Fruit fly (Drosophila melanogaster) whole organism, pupa: Measurements from ENCODE around the gene CG32450.

Experiments used
- CG13204 ChIP-seq: fragments of 200-800 bp; sonication (Bioruptor generic); optimal IDR thresholded peaks from 2 replicates; lab custom pipeline; 2018; ENCODE audit warnings: missing biosample characterization, mild to moderate bottlenecking, missing genetic modification characterization, moderate library complexity
- CG15710 ChIP-seq: fragments of 200-800 bp; sonication (Bioruptor generic); optimal IDR thresholded peaks from 2 replicates; lab custom pipeline; 2018; ENCODE audit warnings: missing biosample characterization, mild to moderate bottlenecking, missing genetic modification characterization, moderate library complexity
- CG34367 ChIP-seq: fragments of 200-800 bp; sonication (Bioruptor generic); optimal IDR thresholded peaks from 2 replicates; lab custom pipeline; 2018; ENCODE audit warnings: missing biosample characterization, mild to moderate bottlenecking, missing genetic modification characterization
- D1 ChIP-seq: fragments of 200-800 bp; sonication (Bioruptor generic); optimal IDR thresholded peaks from 2 replicates; lab custom pipeline; 2018; ENCODE audit warnings: missing biosample characterization, mild to moderate bottlenecking, missing genetic modification characterization, moderate library complexity
- Pif1A ChIP-seq: fragments of 200-800 bp; sonication (Bioruptor generic); optimal IDR thresholded peaks from 3 replicates; lab custom pipeline; 2016; ENCODE audit warnings: missing biosample characterization, missing genetic modification characterization

dm6 chr3L:22316913-22317312 lies 12.7 kb upstream of the CG32450 start:
- no peak for TF ChIP-seq CG34367 (tag; lab: Kevin White, UChicago)
- TF ChIP-seq Pif1A (GFP tag; lab: Kevin White, UChicago): no peak
- no peak for TF ChIP-seq D1
- no peak for TF ChIP-seq CG15710
- no peak for TF ChIP-seq CG13204
